Fruit fly (Drosophila melanogaster) whole organism, prepupa: ENCODE results near the gene GABPI.

Source experiments
- Blimp-1 ChIP-seq: fragments of 200-800 bp; sonication (Bioruptor generic); optimal IDR thresholded peaks from 3 replicates; lab custom pipeline; 2017; ENCODE audit warnings: missing biosample characterization, missing genetic modification characterization, mild to moderate bottlenecking, moderate library complexity, missing genetic modification reagents
- CG10631 ChIP-seq: fragments of 200-800 bp; sonication (Bioruptor generic); optimal IDR thresholded peaks from 2 replicates; lab custom pipeline; 2016; ENCODE audit warnings: missing biosample characterization, missing genetic modification characterization
- CG11294 ChIP-seq: fragments of 200-800 bp; sonication (Bioruptor generic); IDR thresholded peaks from 2 replicates; pipeline ENCODE4 v1.3.6; 2022; ENCODE audit warnings: missing biosample characterization, missing genetic modification characterization
- CG11762 ChIP-seq: fragments of 200-800 bp; sonication (Bioruptor generic); optimal IDR thresholded peaks from 3 replicates; lab custom pipeline; 2016; ENCODE audit warnings: missing biosample characterization, missing genetic modification characterization; ENCODE audit not compliant: insufficient read depth
- CG11902 ChIP-seq: fragments of 200-800 bp; sonication (Bioruptor generic); optimal IDR thresholded peaks from 3 replicates; lab custom pipeline; 2016; ENCODE audit warnings: missing biosample characterization, missing genetic modification characterization
- CG15336 ChIP-seq: fragments of 200-800 bp; sonication (Bioruptor generic); IDR thresholded peaks from 2 replicates; pipeline ENCODE4 v1.3.6; 2022; ENCODE audit warnings: missing biosample characterization, missing genetic modification characterization
- CG1621 ChIP-seq: fragments of 200-800 bp; sonication (Bioruptor generic); optimal IDR thresholded peaks from 3 replicates; lab custom pipeline; 2018; ENCODE audit warnings: missing biosample characterization, mild to moderate bottlenecking, missing genetic modification characterization
- CG3032 ChIP-seq: fragments of 200-800 bp; optimal IDR thresholded peaks from 2 replicates; lab custom pipeline; 2019; ENCODE audit warnings: missing biosample characterization, mild to moderate bottlenecking, missing genetic modification characterization, moderate library complexity
- CG32006 ChIP-seq: fragments of 200-800 bp; sonication (Bioruptor generic); optimal IDR thresholded peaks from 3 replicates; lab custom pipeline; 2017; ENCODE audit warnings: missing biosample characterization, mild to moderate bottlenecking, missing genetic modification characterization
- CG4318 ChIP-seq: fragments of 200-800 bp; sonication (Bioruptor generic); optimal IDR thresholded peaks from 3 replicates; lab custom pipeline; 2017; ENCODE audit warnings: missing biosample characterization, mild to moderate bottlenecking, missing genetic modification characterization
- CG6163 ChIP-seq: fragments of 200-800 bp; sonication (Bioruptor generic); IDR thresholded peaks from 3 replicates; pipeline ENCODE4 v1.3.6; 2022; ENCODE audit warnings: missing biosample characterization, missing genetic modification characterization
- CG6276 ChIP-seq: fragments of 200-800 bp; sonication (Bioruptor generic); optimal IDR thresholded peaks from 2 replicates; lab custom pipeline; 2017; ENCODE audit warnings: missing biosample characterization, mild to moderate bottlenecking, missing genetic modification characterization
- CG6792 ChIP-seq: fragments of 200-800 bp; sonication (Bioruptor generic); optimal IDR thresholded peaks from 3 replicates; lab custom pipeline; 2016; ENCODE audit warnings: missing biosample characterization, missing genetic modification characterization
- CG6808 ChIP-seq: fragments of 200-800 bp; sonication (Bioruptor generic); optimal IDR thresholded peaks from 3 replicates; lab custom pipeline; 2017; ENCODE audit warnings: missing biosample characterization, missing genetic modification characterization, mild to moderate bottlenecking, moderate library complexity, missing genetic modification reagents
- CG6854 ChIP-seq: fragments of 200-800 bp; sonication (Bioruptor generic); optimal IDR thresholded peaks from 2 replicates; lab custom pipeline; 2017; ENCODE audit warnings: missing biosample characterization, mild to moderate bottlenecking, missing genetic modification characterization
- CG8119 ChIP-seq: fragments of 200-800 bp; sonication (Bioruptor generic); IDR thresholded peaks from 3 replicates; pipeline ENCODE4 v1.3.6; 2022; ENCODE audit warnings: missing biosample characterization, missing genetic modification characterization
- CG8319 ChIP-seq: fragments of 200-800 bp; sonication (Bioruptor generic); optimal IDR thresholded peaks from 3 replicates; lab custom pipeline; 2016; ENCODE audit warnings: missing biosample characterization, missing genetic modification characterization
- CG8632 ChIP-seq: fragments of 200-800 bp; sonication (Bioruptor generic); optimal IDR thresholded peaks from 3 replicates; lab custom pipeline; 2016; ENCODE audit warnings: missing biosample characterization, missing genetic modification characterization
- CG9139 ChIP-seq: fragments of 200-800 bp; sonication (Bioruptor generic); optimal IDR thresholded peaks from 3 replicates; lab custom pipeline; 2017; ENCODE audit warnings: missing biosample characterization, mild to moderate bottlenecking, missing genetic modification characterization
- Eip75B ChIP-seq: fragments of 200-800 bp; sonication (Bioruptor generic); optimal IDR thresholded peaks from 3 replicates; lab custom pipeline; 2016; ENCODE audit warnings: missing biosample characterization, missing genetic modification characterization
- Eip78C ChIP-seq: fragments of 200-800 bp; sonication (Bioruptor generic); peaks from one replicate; lab custom pipeline; 2016; ENCODE audit warnings: missing biosample characterization, missing genetic modification characterization
- Eip93F ChIP-seq: fragments of 200-800 bp; sonication (Bioruptor generic); optimal IDR thresholded peaks from 2 replicates; lab custom pipeline; 2016; ENCODE audit warnings: missing biosample characterization, mild to moderate bottlenecking, missing genetic modification characterization
- Ets21C ChIP-seq: fragments of 200-800 bp; sonication (Bioruptor generic); optimal IDR thresholded peaks from 3 replicates; lab custom pipeline; 2016; ENCODE audit warnings: missing biosample characterization, missing genetic modification characterization
- Ets96B ChIP-seq: fragments of 200-800 bp; optimal IDR thresholded peaks from 2 replicates; lab custom pipeline; 2019; ENCODE audit warnings: missing biosample characterization, mild to moderate bottlenecking, missing genetic modification characterization, moderate library complexity
- Gug ChIP-seq: fragments of 200-800 bp; sonication (Bioruptor generic); IDR thresholded peaks from 2 replicates; pipeline ENCODE4 v1.3.6; 2022; ENCODE audit warnings: missing biosample characterization, missing genetic modification characterization
- Hr38 ChIP-seq: sonication (Bioruptor generic); optimal IDR thresholded peaks from 2 replicates; lab custom pipeline; 2016; ENCODE audit warnings: missing biosample characterization, missing genetic modification characterization
- Hr4 ChIP-seq: fragments of 200-800 bp; sonication (Bioruptor generic); optimal IDR thresholded peaks from 3 replicates; lab custom pipeline; 2016; ENCODE audit warnings: missing biosample characterization, missing genetic modification characterization
- Lpt ChIP-seq: fragments of 200-800 bp; sonication (Bioruptor generic); optimal IDR thresholded peaks from 3 replicates; lab custom pipeline; 2016; ENCODE audit warnings: missing biosample characterization, missing genetic modification characterization
- Met ChIP-seq: fragments of 200-800 bp; sonication (Bioruptor generic); optimal IDR thresholded peaks from 3 replicates; lab custom pipeline; 2016; ENCODE audit warnings: missing biosample characterization, missing genetic modification characterization
- OdsH ChIP-seq: fragments of 200-800 bp; sonication (Bioruptor generic); optimal IDR thresholded peaks from 3 replicates; lab custom pipeline; 2016; ENCODE audit warnings: missing biosample characterization, missing genetic modification characterization
- Smox ChIP-seq: fragments of 200-800 bp; sonication (Bioruptor generic); optimal IDR thresholded peaks from 3 replicates; lab custom pipeline; 2016; ENCODE audit warnings: missing biosample characterization, missing genetic modification characterization
- Sox102F ChIP-seq: fragments of 200-800 bp; sonication (Bioruptor generic); optimal IDR thresholded peaks from 2 replicates; lab custom pipeline; 2016; ENCODE audit warnings: missing biosample characterization, mild to moderate bottlenecking, missing genetic modification characterization
- Sox14 ChIP-seq: fragments of 200-800 bp; sonication (Bioruptor generic); optimal IDR thresholded peaks from 3 replicates; lab custom pipeline; 2016; ENCODE audit warnings: missing biosample characterization, missing genetic modification characterization
- achi ChIP-seq: fragments of 200-800 bp; sonication (Bioruptor generic); optimal IDR thresholded peaks from 3 replicates; lab custom pipeline; 2016; ENCODE audit warnings: missing biosample characterization, missing genetic modification characterization
- cyc ChIP-seq: fragments of 200-800 bp; sonication (Bioruptor generic); optimal IDR thresholded peaks from 3 replicates; lab custom pipeline; 2016; ENCODE audit warnings: missing biosample characterization, missing genetic modification characterization
- dac ChIP-seq: fragments of 200-800 bp; sonication (Bioruptor generic); optimal IDR thresholded peaks from 2 replicates; lab custom pipeline; 2017; ENCODE audit warnings: missing biosample characterization, mild to moderate bottlenecking, missing genetic modification characterization
- dsx ChIP-seq: fragments of 200-800 bp; optimal IDR thresholded peaks from 3 replicates; lab custom pipeline; 2019; ENCODE audit warnings: missing biosample characterization, mild to moderate bottlenecking, missing genetic modification characterization, moderate library complexity; ENCODE audit not compliant: poor library complexity, severe bottlenecking
- eg ChIP-seq: fragments of 200-800 bp; sonication (Bioruptor generic); IDR thresholded peaks from 3 replicates; pipeline ENCODE4 v1.3.6; 2022; ENCODE audit warnings: missing biosample characterization, missing genetic modification characterization
- esn ChIP-seq: fragments of 200-800 bp; sonication (Bioruptor generic); optimal IDR thresholded peaks from 2 replicates; lab custom pipeline; 2016; ENCODE audit warnings: missing biosample characterization, mild to moderate bottlenecking, missing genetic modification characterization, moderate library complexity
- fd59A ChIP-seq: fragments of 200-800 bp; sonication (Bioruptor generic); optimal IDR thresholded peaks from 2 replicates; lab custom pipeline; 2017; ENCODE audit warnings: missing biosample characterization, mild to moderate bottlenecking, missing genetic modification characterization, missing genetic modification reagents
- fkh ChIP-seq: fragments of 200-800 bp; sonication (Bioruptor generic); optimal IDR thresholded peaks from 3 replicates; lab custom pipeline; 2017; ENCODE audit warnings: missing biosample characterization, mild to moderate bottlenecking, missing genetic modification characterization, moderate library complexity
- lz ChIP-seq: fragments of 200-800 bp; sonication (Bioruptor generic); optimal IDR thresholded peaks from 3 replicates; lab custom pipeline; 2016; ENCODE audit warnings: missing biosample characterization, missing genetic modification characterization
- net ChIP-seq: fragments of 200-800 bp; sonication (Bioruptor generic); optimal IDR thresholded peaks from 3 replicates; lab custom pipeline; 2016; ENCODE audit warnings: missing biosample characterization, missing genetic modification characterization
- pdm3 ChIP-seq: fragments of 200-800 bp; sonication (Bioruptor generic); optimal IDR thresholded peaks from 3 replicates; lab custom pipeline; 2016; ENCODE audit warnings: missing biosample characterization, missing genetic modification characterization
- salr ChIP-seq, 2 experiments: fragments of 200-800 bp; sonication (Bioruptor generic); optimal IDR thresholded peaks; 3 replicates each; lab custom pipeline; 2016 to 2018; ENCODE audit warnings: missing biosample characterization in 2 of 2, missing genetic modification characterization in 2 of 2, mild to moderate bottlenecking in 1 of 2
- spab ChIP-seq: fragments of 200-800 bp; sonication (Bioruptor generic); optimal IDR thresholded peaks from 2 replicates; lab custom pipeline; 2017; ENCODE audit warnings: missing biosample characterization, mild to moderate bottlenecking, missing genetic modification characterization, missing genetic modification reagents
- ss ChIP-seq, 2 experiments: fragments of 200-800 bp; sonication (Bioruptor generic); optimal IDR thresholded peaks; 2 replicates in 1 of 2; 3 replicates in 1 of 2; lab custom pipeline; 2017 to 2018; ENCODE audit warnings: mild to moderate bottlenecking in 2 of 2, missing biosample characterization in 2 of 2, missing genetic modification characterization in 2 of 2, moderate library complexity in 1 of 2
- svp ChIP-seq: fragments of 200-800 bp; sonication (Bioruptor generic); peaks from one replicate; lab custom pipeline; 2016; ENCODE audit warnings: missing biosample characterization, missing genetic modification characterization
- topi ChIP-seq: fragments of 200-800 bp; sonication (Bioruptor generic); optimal IDR thresholded peaks from 3 replicates; lab custom pipeline; 2016; ENCODE audit warnings: missing biosample characterization, missing genetic modification characterization

The GABPI gene

dm6 chr2L:3037153-3037579 lies 6.8 kb downstream of the GABPI start, which contains the start of the genes CG17260 and SerRS (continued):
- TF ChIP-seq spab (no peak), OdsH (GFP tag; lab: Kevin White, UChicago) (peak; percentile 96), Eip75B (GFP tag; lab: Kevin White, UChicago) (no peak), ss (GFP tag; optimal IDR thresholded peaks at IDR 0.05; lab: Kevin White, UChicago) (no peak), CG3032 (tag; lab: Kevin White, UChicago) (peak; percentile 92), CG1621 (tag; lab: Kevin White, UChicago) (peak; percentile 73), CG4318 (GFP tag; lab: Kevin White, UChicago) (no peak), CG10631 (GFP tag; lab: Kevin White, UChicago) (peak; percentile 97), Eip78C (GFP tag; lab: Kevin White, UChicago) (peak; percentile 97), Sox102F (GFP tag; lab: Kevin White, UChicago) (no peak), topi (GFP tag; lab: Kevin White, UChicago) (peak; percentile 95), CG15336 (peak; percentile 82), CG8632 (GFP tag; lab: Kevin White, UChicago) (peak; percentile 87), CG6808 (GFP tag; lab: Kevin White, UChicago) (peak; percentile 72), CG8119 (GFP tag; lab: Robert Waterston, UW) (peak; percentile 85), dac (GFP tag; lab: Kevin White, UChicago) (peak; percentile 86), net (peak; percentile 79), CG11902 (peak; percentile 91), CG6792 (GFP tag; lab: Kevin White, UChicago) (peak; percentile 90), dsx (GFP tag; lab: Kevin White, UChicago) (no peak), CG32006 (GFP tag; lab: Kevin White, UChicago) (peak; percentile 94), salr (GFP tag; optimal IDR thresholded peaks at IDR 0.05; lab: Kevin White, UChicago) (peak in 1 of 2 experiments; percentile 70), pdm3 (peak; percentile 95), Blimp-1 (no peak), Ets21C (peak; percentile 92), Ets96B (tag; lab: Kevin White, UChicago) (peak; percentile 89), cyc (GFP tag; lab: Kevin White, UChicago) (peak; percentile 95), fkh (GFP tag; lab: Kevin White, UChicago) (no peak), Lpt (GFP tag; lab: Kevin White, UChicago) (peak; percentile 92), CG6276 (GFP tag; lab: Kevin White, UChicago) (no peak), esn (GFP tag; lab: Kevin White, UChicago) (peak; percentile 96), Eip93F (peak; percentile 59), CG11762 (peak; percentile 89), achi (GFP tag; lab: Kevin White, UChicago) (peak; percentile 90)

dm6 chr2L:3039774-3040173 lies 9.4 kb downstream of the GABPI start, which contains the start of the genes cnir and CG17221:
cnir (minus strand) TSS chr2L:3039812.
CG17221 (plus strand) TSS chr2L:3039976.
- TF ChIP-seq OdsH (GFP tag; lab: Kevin White, UChicago) (peak; percentile 75), CG11294 (GFP tag; lab: Robert Waterston, UW) (no peak), fd59A (peak; percentile 41), CG10631 (GFP tag; lab: Kevin White, UChicago) (peak; percentile 78), Gug (GFP tag; lab: Robert Waterston, UW) (0 out of 2 replicates have a peak, but pooled peaks have one; percentile 26), Eip75B (GFP tag; lab: Kevin White, UChicago) (peak; percentile 81), Eip78C (GFP tag; lab: Kevin White, UChicago) (peak; percentile 87), eg (peak; percentile 41; the same call in 1 of the 3 replicates), CG11902 (peak; percentile 19), CG8319 (GFP tag; lab: Kevin White, UChicago) (peak; percentile 42), CG6854 (GFP tag; lab: Kevin White, UChicago) (no peak), cyc (GFP tag; lab: Kevin White, UChicago) (peak; percentile 72), Hr38 (GFP tag; lab: Kevin White, UChicago) (no peak), Blimp-1 (no peak), CG9139 (GFP tag; lab: Kevin White, UChicago) (no peak), dac (GFP tag; lab: Kevin White, UChicago) (peak; percentile 17), svp (GFP tag; lab: Kevin White, UChicago) (peak; percentile 68), Ets96B (tag; lab: Kevin White, UChicago) (no peak), CG6163 (peak; percentile 36; the same call in 2 of the 3 replicates), Sox14 (GFP tag; lab: Kevin White, UChicago) (peak; percentile 72), achi (GFP tag; lab: Kevin White, UChicago) (peak; percentile 75), Smox (GFP tag; lab: Kevin White, UChicago) (peak; percentile 69), lz (GFP tag; lab: Kevin White, UChicago) (peak; percentile 73), Hr4 (peak; percentile 77), CG3032 (tag; lab: Kevin White, UChicago) (peak; percentile 61), Met (GFP tag; lab: Kevin White, UChicago) (peak; percentile 77), salr (GFP tag; optimal IDR thresholded peaks at IDR 0.05; lab: Kevin White, UChicago) (no peak), CG8632 (GFP tag; lab: Kevin White, UChicago) (peak; percentile 9)
